Worm (Caenorhabditis elegans) whole organism, L3 larva: Measurements from ENCODE around the gene fox-1.

Experiments used
- ama-1 ChIP-seq: fragments of 150-350 bp; optimal IDR thresholded peaks from 2 replicates; lab custom pipeline; 2018
- ceh-9 ChIP-seq: sonication (generic microtip); optimal IDR thresholded peaks from 2 replicates; lab custom pipeline; 2018; ENCODE audit warnings: missing biosample characterization, missing genetic modification characterization
- skn-1 ChIP-seq: fragments of 150-350 bp; optimal IDR thresholded peaks from 2 replicates; lab custom pipeline; 2014; ENCODE audit warnings: missing biosample characterization, missing genetic modification characterization
- ztf-11 ChIP-seq: fragments of 150-350 bp; optimal IDR thresholded peaks from 2 replicates; lab custom pipeline; 2014; ENCODE audit warnings: missing biosample characterization, missing genetic modification characterization

DNA sequence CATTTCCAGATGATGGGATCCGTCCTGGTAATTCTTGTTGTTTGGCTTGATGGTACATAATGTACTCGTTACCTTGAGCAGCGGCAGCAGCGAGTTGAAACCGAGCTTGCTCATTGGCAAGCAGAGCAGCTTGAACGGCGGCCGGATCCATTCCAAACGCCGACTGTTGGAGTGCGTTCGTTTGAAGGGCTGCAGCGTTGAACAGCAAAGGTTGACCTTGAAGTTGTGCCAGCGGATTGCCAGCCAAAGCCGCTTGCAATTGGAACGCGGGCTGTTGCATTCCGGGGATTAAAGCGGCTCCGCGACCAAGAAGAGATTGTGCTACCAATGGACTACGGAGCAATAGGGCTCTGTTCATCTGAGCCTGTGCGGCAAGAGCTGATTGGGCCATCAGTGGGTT, 13.5 kb downstream of the fox-1 start:
- TF ChIP-seq ztf-11 (tag; lab: Kevin White, UChicago) (no peak), skn-1 (tag; lab: Kevin White, UChicago) (no peak), ama-1 (lab: Kevin White, UChicago) (no peak), ceh-9 (tag; lab: Kevin White, UChicago) (no peak)
